Fruit fly (Drosophila melanogaster) whole organism, larva: ENCODE measurements around the gene Mettl3.

ENCODE experiments used
- noc ChIP-seq: fragments of 200-800 bp; sonication (Bioruptor generic); optimal IDR thresholded peaks from 3 replicates; lab custom pipeline; 2019; ENCODE audit warnings: missing biosample characterization, mild to moderate bottlenecking, missing genetic modification characterization, moderate library complexity

Gene Mettl3

DNA sequence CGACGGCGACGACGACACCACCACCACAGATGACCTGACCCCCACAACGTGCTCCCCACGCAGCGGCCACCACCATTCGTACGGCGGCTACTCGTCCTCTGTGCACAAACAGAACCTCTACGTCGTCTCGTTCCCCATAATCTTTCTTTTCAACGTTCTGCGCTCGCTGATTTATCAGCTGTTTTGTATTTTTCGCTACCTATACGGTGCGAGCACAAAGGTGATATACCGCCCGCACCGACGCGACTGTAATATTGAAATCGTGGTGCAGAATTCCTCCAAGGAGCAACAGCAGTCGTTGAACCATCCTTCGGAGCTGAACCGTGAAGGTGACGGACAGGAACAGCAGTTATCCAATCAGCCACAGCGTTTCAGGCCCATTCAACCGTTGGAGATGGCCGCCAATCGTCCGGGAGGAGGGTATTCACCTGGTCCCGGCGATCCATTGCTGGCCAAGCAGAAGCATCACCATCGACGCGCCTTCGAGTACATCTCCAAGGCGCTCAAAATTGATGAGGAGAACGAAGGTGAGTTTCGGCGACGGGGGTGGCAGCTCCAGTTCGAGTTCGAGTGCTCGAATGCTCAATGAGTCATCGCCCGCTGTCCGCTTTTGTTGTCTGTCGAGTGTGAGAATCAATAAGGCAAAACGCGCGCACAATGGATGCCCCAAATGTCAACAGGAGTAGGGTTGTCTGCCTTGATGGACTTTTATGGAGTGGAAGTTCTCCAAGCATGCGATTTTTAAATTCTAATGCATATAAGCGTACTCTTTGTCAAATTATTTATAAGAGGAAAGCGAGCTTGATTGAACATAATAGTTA lies 7.0 kb downstream of the Mettl3 start, which contains the start of gene Miro:
Gene Miro, minus strand, starts transcription at position 112 of the 821 bp plus-strand sequence.
- no peak for TF ChIP-seq noc (tag; lab: Kevin White, UChicago)

dm6 chr3R:24046580-24047225 lies 14.7 kb downstream of the Mettl3 start:
- TF ChIP-seq noc (tag; lab: Kevin White, UChicago) = peak; percentile 41

dm6 chr3R:24047226-24047976 lies 15.4 kb downstream of the Mettl3 start, which contains the start of gene CG5986:
TSS of gene CG5986 (plus strand) at chr3R:24047790.
- TF ChIP-seq noc (tag; lab: Kevin White, UChicago) = no peak

DNA sequence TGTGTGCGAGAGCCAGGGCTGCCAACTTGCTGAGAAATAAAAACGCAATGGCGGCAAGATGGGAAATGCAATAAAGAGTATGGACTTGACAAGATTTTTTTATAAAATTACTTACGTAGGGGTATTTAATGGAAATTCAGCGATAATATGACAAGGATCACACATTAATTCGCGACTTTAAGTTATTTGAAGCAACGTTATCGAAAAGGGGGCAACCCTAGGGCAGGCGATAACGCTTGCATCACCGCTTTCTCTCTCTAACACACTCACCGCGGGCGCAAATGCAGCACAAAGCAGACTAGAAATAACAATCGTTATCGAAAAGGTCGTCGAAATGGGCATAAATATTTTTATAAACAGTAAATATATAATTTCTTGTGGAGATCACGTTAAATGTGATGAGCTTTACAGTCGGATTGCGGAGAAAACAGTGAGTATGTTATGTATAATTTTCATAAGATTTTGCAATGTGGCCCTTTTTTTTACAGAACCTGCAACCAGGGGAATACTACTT lies 16.1 kb downstream of the Mettl3 start, which contains the start of gene Rox8:
Gene Rox8, minus strand, starts transcription at position 268 of the 514 bp plus-strand sequence.
- peak; percentile 46 for TF ChIP-seq noc (tag; lab: Kevin White, UChicago)

DNA sequence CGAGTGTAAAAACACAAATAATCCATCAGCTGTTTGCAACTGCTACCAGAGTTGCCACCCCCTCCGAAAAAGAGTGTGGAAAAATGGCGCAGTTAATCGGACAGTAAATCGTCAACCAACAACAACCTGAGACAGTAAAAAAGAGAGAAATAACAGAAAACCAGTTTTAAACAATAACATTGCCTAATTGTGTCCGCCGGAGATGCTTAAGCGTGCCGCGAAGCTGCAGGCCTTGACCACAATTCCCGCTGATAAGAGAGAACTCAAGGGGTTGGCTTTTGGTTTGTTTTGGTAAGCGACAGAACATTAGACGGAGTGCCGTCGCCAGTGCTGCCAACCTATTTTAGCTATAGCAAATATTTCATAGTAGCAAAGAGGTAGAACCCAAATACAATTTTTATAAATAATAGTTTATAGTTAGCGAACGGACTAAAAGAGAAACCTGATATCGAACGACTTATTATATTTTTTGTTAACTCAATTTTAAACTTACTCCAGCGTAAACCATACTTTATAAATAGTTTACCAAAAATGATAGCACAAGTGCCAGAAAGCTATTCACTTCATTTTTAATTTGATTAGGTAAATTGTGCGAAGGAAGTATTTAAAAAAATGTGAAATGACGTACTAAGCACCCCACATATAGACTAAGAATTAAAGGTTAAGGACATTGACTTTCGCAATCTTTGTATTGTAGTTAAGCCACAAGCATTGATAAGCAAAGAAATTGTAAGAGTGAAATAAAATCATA lies 18.9 kb downstream of the Mettl3 start, which contains the start of the genes Atg6 and Pisd:
Gene Atg6, minus strand, starts transcription at position 93 of the 751 bp plus-strand sequence.
Gene Pisd, plus strand, starts transcription at position 94 of the 751 bp plus-strand sequence.
- peak; percentile 49 for TF ChIP-seq noc (tag; lab: Kevin White, UChicago)

DNA sequence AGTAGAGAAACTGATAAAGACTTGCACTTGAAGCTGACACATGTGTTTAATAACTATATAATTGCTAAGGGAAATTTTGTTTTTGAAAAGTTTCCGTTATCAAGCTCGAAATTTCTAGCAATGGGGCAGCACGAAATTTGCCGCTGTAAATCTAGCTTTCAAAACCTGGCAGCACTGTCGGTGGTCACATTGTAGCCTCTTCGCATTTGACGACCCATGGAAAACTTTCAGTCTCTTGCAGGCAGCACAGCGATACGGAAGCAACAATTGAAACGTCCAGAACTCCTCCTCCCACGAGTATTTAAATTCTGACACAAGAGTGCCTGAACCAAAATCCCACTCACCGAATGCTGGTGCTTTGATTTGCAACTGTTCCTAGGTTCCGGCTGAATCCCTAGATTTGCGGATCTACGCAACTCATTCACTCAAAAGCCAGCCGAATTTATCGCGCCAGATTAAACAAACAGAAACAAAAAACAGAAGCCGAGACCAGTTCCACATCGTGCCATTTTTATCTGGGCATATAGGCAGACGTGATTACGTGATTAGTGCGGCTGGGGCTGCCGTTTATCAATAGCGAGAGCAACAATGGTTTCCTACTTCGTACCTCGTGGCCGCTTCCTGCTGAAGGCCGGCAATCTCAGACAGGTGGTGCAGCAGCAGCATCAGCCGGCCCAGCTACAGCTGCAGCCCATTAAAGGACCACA lies 19.7 kb downstream of the Mettl3 start:
- TF ChIP-seq noc (tag; lab: Kevin White, UChicago) = peak; percentile 66

- TF ChIP-seq noc (tag; lab: Kevin White, UChicago) = peak; percentile 71
Observed at dm6 chr3R:24053506-24054102, 21.6 kb downstream of the Mettl3 start.

DNA sequence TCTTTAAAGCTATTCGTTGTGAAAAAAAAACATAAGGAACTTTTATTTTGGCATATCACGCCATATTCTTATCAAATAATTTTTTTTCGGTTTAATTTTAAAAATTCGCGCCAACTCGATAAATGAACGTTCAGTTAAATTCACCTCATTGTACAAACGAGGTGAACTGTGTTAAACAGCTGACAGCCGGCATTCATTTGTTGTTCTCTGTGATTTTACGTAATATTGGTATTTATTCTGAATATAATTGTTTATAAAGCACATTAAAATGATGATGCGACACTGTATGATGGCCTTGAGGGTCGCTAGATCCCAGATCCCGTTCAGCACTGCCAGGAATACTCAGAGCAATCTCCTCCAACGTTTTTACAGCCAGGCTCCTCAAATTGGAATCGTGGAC lies 22.3 kb downstream of the Mettl3 start, which contains the start of gene CG6000:
Gene CG6000, plus strand, starts transcription at position 165 of the 400 bp plus-strand sequence.
- TF ChIP-seq noc (tag; lab: Kevin White, UChicago) = no peak

dm6 chr3R:24057188-24057587 lies 25.2 kb downstream of the Mettl3 start, which contains the start of gene Hsp68:
TSS of gene Hsp68 (minus strand) at chr3R:24057310.
- TF ChIP-seq noc (tag; lab: Kevin White, UChicago) = no peak

dm6 chr3R:24058041-24058440 lies 26.1 kb downstream of the Mettl3 start, which contains the start of gene SMC1:
TSS of gene SMC1 (plus strand) at chr3R:24058287.
- TF ChIP-seq noc (tag; lab: Kevin White, UChicago) = no peak

DNA sequence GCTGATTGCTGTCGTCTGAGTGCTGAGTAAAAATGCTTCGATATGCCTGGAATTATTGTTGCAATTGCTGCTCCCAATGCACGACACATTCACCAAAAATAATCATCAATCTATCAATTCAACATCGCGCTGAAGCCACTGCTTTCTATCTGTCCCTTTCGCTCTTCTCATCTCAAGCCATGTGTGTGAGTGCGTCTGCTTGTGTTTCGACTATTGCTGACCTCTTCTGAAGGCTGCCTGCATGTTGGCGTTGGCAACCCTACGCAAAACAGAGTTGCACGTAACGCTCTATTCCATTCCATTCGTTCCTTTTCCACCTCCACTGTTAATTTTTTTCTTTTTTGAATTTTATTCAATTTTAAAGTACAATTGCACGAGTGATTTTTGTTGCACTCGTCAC lies 33.8 kb downstream of the Mettl3 start:
- TF ChIP-seq noc (tag; lab: Kevin White, UChicago) = no peak

DNA sequence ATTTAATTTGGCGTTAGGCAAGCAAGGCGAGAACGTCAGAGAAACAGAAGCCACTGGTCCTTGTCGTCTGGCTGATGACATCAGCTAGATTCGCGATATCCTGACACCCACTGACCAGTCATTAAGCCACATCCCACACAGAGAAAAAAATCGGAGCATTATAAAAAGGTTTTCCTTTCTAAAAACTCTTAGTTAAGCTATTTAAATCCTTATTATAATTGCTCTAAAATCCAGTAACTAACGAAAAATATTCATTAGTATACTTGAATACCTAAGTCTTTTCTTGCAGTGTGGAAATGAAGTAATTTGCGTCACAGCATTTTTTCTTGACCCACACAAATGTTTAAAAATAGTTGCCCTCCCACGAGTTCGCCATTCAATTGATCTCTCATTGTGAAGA lies 36.9 kb downstream of the Mettl3 start:
- TF ChIP-seq noc (tag; lab: Kevin White, UChicago) = no peak

DNA sequence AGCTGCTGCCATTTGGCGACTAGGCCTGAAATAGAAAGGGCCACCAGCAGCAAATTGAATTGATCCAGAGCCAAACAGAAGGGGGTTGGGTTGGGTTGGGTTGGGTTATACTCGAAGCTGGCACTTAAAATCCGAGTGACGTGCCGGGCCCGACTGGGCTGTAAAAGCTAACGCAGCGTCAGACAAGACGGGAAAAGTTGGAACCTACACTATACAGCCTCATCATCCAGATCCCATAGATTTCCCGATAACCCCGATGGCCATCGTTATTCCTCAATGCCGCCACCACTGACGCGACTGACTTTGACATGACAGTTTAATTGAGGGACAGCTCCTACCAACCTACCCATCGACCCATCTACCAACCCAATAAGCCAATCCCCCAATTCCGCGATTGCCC lies 38.0 kb downstream of the Mettl3 start:
- no peak for TF ChIP-seq noc (tag; lab: Kevin White, UChicago)
